Worm (Caenorhabditis elegans): ENCODE data around the gene eef-1G.

Gene eef-1G

ce11 chrV:11002434-11002833 is 36.9 kb downstream of the eef-1G start, which contains the start of gene F53B7.4:
Gene F53B7.4 (minus strand): TSS chrV:11002534.
- TF ChIP-seq snpc-4 (tag; optimal IDR thresholded peaks at IDR 0.05) = no peak
- TF ChIP-seq fkh-2 (tag; optimal IDR thresholded peaks at IDR 0.05) = no peak
- no peak for TF ChIP-seq tbx-2 (tag; optimal IDR thresholded peaks at IDR 0.05)
- TF ChIP-seq nhr-12 (tag; optimal IDR thresholded peaks at IDR 0.05) = no peak
- TF ChIP-seq aly-2 (tag; optimal IDR thresholded peaks at IDR 0.05) = no peak
- no peak for TF ChIP-seq egl-5 (tag; optimal IDR thresholded peaks at IDR 0.05)
- TF ChIP-seq hmg-11 (tag; optimal IDR thresholded peaks at IDR 0.05) = no peak
- no peak for TF ChIP-seq mml-1 (tag; optimal IDR thresholded peaks at IDR 0.05)
- TF ChIP-seq unc-62 (GFP tag; optimal IDR thresholded peaks at IDR 0.05) = no peak
- no peak for TF ChIP-seq nhr-43 (tag; optimal IDR thresholded peaks at IDR 0.05; ENCODE audit: poor library complexity, severe bottlenecking)
- no peak for TF ChIP-seq elt-3 (tag; optimal IDR thresholded peaks at IDR 0.05)
- no peak for TF ChIP-seq nfya-1 (tag; optimal IDR thresholded peaks at IDR 0.05; ENCODE audit: insufficient read depth)
- no peak for TF ChIP-seq nhr-76 (tag; optimal IDR thresholded peaks at IDR 0.05)
- TF ChIP-seq ceh-28 (tag; optimal IDR thresholded peaks at IDR 0.05) = no peak
- no peak for TF ChIP-seq ZK546.5 (tag; optimal IDR thresholded peaks at IDR 0.05)

DNA sequence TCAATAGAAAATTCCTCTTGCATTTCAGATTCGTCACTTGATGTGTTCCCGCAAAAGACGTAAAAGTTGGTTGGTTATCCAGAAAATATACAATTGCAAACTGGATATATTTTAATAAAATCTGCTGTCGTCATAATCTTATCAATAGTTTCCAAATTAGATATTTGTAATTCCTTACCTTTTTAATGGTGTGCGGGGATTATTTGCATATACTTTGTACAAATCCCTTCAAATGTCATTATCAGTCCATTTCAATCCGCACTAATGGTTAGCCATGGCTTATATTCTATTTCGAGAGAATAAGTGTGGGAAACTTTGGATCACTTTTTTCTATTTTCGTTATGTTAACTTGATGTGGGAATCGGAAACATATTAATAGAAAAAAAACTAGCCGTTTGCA is 38.6 kb downstream of the eef-1G start:
- no peak for TF ChIP-seq eor-1 (tag; optimal IDR thresholded peaks at IDR 0.05)
- no peak for TF ChIP-seq zag-1 (tag; optimal IDR thresholded peaks at IDR 0.05)
- TF ChIP-seq pqm-1 (tag; optimal IDR thresholded peaks at IDR 0.05) = no peak
- no peak for TF ChIP-seq lin-39 (tag; optimal IDR thresholded peaks at IDR 0.05)
- no peak for TF ChIP-seq egl-27 (tag; optimal IDR thresholded peaks at IDR 0.05)
- TF ChIP-seq ceh-28 (tag; optimal IDR thresholded peaks at IDR 0.05) = no peak
- TF ChIP-seq nhr-43 (tag; optimal IDR thresholded peaks at IDR 0.05; ENCODE audit: poor library complexity, severe bottlenecking) = no peak
- TF ChIP-seq ama-1 (optimal IDR thresholded peaks at IDR 0.05) = no peak
- no peak for TF ChIP-seq mml-1 (tag; optimal IDR thresholded peaks at IDR 0.05)
- TF ChIP-seq ceh-82 (tag; optimal IDR thresholded peaks at IDR 0.05) = no peak
- TF ChIP-seq elt-3 (tag; optimal IDR thresholded peaks at IDR 0.05) = no peak
- no peak for TF ChIP-seq nhr-76 (tag; optimal IDR thresholded peaks at IDR 0.05)
- TF ChIP-seq nhr-23 (tag; optimal IDR thresholded peaks at IDR 0.05) = no peak
- no peak for TF ChIP-seq mdl-1 (tag; optimal IDR thresholded peaks at IDR 0.05)
- no peak for TF ChIP-seq egl-5 (tag; optimal IDR thresholded peaks at IDR 0.05)
- no peak for TF ChIP-seq unc-62 (GFP tag; optimal IDR thresholded peaks at IDR 0.05)
- TF ChIP-seq nhr-12 (tag; optimal IDR thresholded peaks at IDR 0.05) = no peak
- no peak for TF ChIP-seq nhr-237 (tag; optimal IDR thresholded peaks at IDR 0.05)
- no peak for TF ChIP-seq aly-2 (tag; optimal IDR thresholded peaks at IDR 0.05)

DNA sequence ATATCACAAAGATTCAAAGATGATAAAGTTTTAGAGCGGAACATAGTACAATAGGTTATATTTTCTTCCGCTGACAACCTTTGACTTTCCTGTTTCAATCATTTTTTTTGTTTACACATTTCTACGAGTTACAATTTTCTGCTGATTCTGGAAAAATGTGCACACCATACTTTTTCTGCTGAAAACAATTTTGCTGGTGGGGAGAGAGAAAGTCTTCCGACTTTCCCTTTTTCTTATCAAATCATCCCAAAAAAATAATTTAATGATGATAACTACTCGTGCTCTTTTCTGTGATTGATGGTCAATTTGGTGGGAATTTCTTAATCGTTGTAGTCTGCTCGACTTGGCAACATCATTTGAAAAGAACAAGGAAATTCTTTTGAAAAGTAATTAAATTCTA is 42.1 kb downstream of the eef-1G start:
- TF ChIP-seq pqm-1 (tag; optimal IDR thresholded peaks at IDR 0.05) (peak; percentile 24), elt-2 (tag; optimal IDR thresholded peaks at IDR 0.05) (peak; percentile 80), fkh-10 (GFP tag; optimal IDR thresholded peaks at IDR 0.05) (no peak), ZK546.5 (tag; optimal IDR thresholded peaks at IDR 0.05) (no peak), jun-1 (tag; optimal IDR thresholded peaks at IDR 0.05) (peak; percentile 44), nhr-67 (tag; optimal IDR thresholded peaks at IDR 0.05) (no peak)

ce11 chrV:11009124-11009524 is 43.6 kb downstream of the eef-1G start:
- TF ChIP-seq nhr-76 (tag; optimal IDR thresholded peaks at IDR 0.05) (no peak), elt-2 (tag; optimal IDR thresholded peaks at IDR 0.05) (peak; percentile 92), jun-1 (tag; optimal IDR thresholded peaks at IDR 0.05) (peak; percentile 40), pqm-1 (tag; optimal IDR thresholded peaks at IDR 0.05) (peak; percentile 74), ztf-4 (tag; optimal IDR thresholded peaks at IDR 0.05) (no peak)

- TF ChIP-seq snpc-4 (tag; optimal IDR thresholded peaks at IDR 0.05) (no peak), sea-2 (GFP tag; optimal IDR thresholded peaks at IDR 0.05) (no peak), elt-2 (tag; optimal IDR thresholded peaks at IDR 0.05) (no peak), ztf-4 (tag; optimal IDR thresholded peaks at IDR 0.05) (no peak), ceh-82 (tag; optimal IDR thresholded peaks at IDR 0.05) (no peak), fos-1 (tag; optimal IDR thresholded peaks at IDR 0.05) (no peak), fkh-10 (GFP tag; optimal IDR thresholded peaks at IDR 0.05) (no peak), tbx-2 (tag; optimal IDR thresholded peaks at IDR 0.05) (no peak), aly-2 (tag; optimal IDR thresholded peaks at IDR 0.05) (no peak), daf-12 (tag; optimal IDR thresholded peaks at IDR 0.05) (no peak), zag-1 (tag; optimal IDR thresholded peaks at IDR 0.05) (no peak), nhr-12 (tag; optimal IDR thresholded peaks at IDR 0.05) (no peak), nhr-76 (tag; optimal IDR thresholded peaks at IDR 0.05) (no peak), lin-39 (tag; optimal IDR thresholded peaks at IDR 0.05) (no peak), hmg-11 (tag; optimal IDR thresholded peaks at IDR 0.05) (no peak), unc-39 (tag; optimal IDR thresholded peaks at IDR 0.05) (no peak), nhr-28 (tag; optimal IDR thresholded peaks at IDR 0.05) (no peak), nhr-237 (tag; optimal IDR thresholded peaks at IDR 0.05) (no peak)
Measured at ce11 chrV:11010768-11011167, 45.2 kb downstream of the eef-1G start.
